Worm (Caenorhabditis elegans) whole organism, dauer: ENCODE data around the gene hip-1.

ENCODE experiments used
- unc-62 ChIP-seq: sonication (generic microtip); optimal IDR thresholded peaks from 2 replicates; lab custom pipeline; 2017; ENCODE audit warnings: missing biosample characterization, missing genetic modification reagents, missing genetic modification characterization

The hip-1 gene

DNA sequence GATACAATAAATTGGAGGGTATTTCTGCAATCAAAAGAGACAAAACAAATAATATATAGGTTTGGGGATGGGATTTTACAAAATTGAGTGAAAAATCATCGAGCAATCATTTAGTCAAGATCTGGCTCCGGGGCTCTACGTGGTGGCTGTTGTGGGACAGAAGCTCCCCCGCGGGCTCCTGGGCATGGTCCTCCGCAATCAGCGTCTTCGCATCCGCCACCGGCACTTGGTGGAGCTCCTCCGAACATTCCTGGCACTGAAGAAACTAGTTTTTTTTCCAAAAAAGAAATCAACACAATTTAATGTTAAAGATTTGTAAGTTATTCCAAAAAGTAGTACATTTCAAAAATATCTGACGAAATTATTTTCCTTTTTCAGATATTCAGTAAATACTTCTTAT lies 7.5 kb downstream of the hip-1 start:
- no peak for TF ChIP-seq unc-62

DNA sequence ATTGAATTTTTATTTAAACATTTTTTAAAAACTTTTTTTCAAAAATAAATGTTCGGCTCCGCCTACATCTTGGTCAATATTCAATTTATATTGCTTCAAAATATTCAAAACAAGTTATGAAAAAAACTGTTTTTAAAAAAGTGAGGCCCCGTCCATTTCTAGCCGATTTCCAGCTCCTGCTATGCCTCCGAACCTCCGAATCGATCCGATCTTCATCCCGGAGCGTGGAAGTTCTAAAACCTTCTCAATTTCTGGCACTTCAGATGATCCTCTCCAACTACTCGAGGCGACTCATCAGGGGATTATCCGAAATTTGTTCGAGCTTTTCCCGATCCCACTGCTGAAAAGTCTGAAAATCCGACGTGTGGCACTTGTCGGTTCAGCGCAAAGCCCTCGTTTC lies 8.1 kb downstream of the hip-1 start:
- no peak for TF ChIP-seq unc-62

- no peak for TF ChIP-seq unc-62
These were observed 14.5 kb downstream of the hip-1 start, which contains the start of gene shpk-1 for ce11 chrIII:13607833-13608232. Gene shpk-1 (plus strand): TSS chrIII:13608020.

ce11 chrIII:13606865-13607264 lies 15.4 kb downstream of the hip-1 start:
- TF ChIP-seq unc-62 = no peak

DNA sequence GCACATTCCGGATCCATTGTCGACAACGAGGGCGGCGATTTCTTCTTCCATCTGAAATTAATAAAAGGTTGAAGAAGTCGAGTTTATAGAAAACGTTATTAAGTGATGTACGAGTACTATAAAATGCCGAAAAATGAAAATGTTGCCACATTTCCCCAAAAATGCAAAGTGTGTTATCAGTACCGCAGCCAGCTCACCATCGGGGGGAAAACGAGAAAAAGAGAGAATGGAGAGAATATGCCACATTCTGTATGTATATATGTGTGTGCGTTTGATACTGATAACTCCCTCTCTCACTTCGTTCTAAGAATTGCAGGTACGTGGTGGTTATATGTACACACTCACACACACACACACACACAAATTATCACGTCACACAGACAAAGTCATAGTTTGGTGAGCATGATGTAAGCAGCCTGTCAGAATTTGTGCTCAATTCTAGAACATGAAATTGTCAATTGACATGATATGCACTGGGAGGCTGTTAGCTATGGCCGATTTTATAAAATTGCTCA lies 16.2 kb downstream of the hip-1 start, which contains the start of gene act-5:
Gene act-5, minus strand, starts transcription at position 51 of the 515 bp plus-strand sequence.
- TF ChIP-seq unc-62 = no peak

- no peak for TF ChIP-seq unc-62
These were observed 17.5 kb downstream of the hip-1 start for ce11 chrIII:13604834-13605233.

- no peak for TF ChIP-seq unc-62
These were observed 22.0 kb downstream of the hip-1 start for ce11 chrIII:13600254-13600653.

- no peak for TF ChIP-seq unc-62
These were observed 40.6 kb downstream of the hip-1 start for ce11 chrIII:13581727-13582126.

DNA sequence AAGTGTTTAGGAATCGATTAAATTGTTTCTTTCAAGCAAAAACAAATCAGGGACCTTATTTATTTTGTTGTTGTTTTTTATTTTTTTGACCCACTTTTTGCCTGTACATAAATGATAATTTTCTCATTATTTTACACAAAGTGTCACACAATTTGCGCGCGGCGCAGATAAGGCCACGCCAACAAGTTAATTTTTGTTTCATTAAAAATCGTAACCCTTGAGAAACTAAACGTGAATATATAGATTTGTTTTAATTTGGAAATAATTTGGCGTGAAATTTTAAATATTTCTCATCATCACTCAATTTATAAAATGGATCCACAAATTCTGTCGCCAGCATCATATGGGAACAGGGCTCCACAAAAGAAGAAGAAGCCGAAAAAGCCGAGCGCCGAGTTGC lies 41.8 kb downstream of the hip-1 start, which contains the start of gene T05D4.5:
Gene T05D4.5, plus strand, starts transcription at position 301 of the 400 bp plus-strand sequence.
- no peak for TF ChIP-seq unc-62

DNA sequence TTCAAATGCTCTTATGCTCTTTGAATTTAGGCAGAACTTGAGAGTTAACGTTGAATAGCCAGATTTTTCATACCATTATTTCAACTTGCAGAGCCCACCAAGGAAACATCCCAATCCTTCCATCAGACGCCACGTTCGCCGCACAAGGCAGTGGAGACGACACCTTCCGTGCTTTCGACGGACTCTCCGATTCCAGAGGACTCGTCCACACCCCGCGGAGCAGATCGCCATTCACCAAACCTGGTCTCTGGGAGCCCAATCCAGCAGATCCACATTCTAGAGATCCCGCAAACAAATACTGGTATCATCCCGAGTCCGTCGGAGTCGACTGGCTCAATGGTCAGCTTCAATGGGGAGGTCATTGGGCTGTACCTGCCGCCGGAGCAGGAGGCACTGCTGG lies 42.2 kb downstream of the hip-1 start:
- no peak for TF ChIP-seq unc-62

ce11 chrIII:13575610-13576232 lies 46.6 kb downstream of the hip-1 start, which contains the start of gene osm-7:
Gene osm-7 (plus strand): TSS chrIII:13576182.
- TF ChIP-seq unc-62 = no peak

- no peak for TF ChIP-seq unc-62
These were observed 51.9 kb downstream of the hip-1 start, which contains the start of gene exc-12 for ce11 chrIII:13570347-13570746. Gene exc-12 (minus strand): TSS chrIII:13570447.

ce11 chrIII:13565972-13566371 lies 56.3 kb downstream of the hip-1 start:
- TF ChIP-seq unc-62 = no peak

ce11 chrIII:13564929-13565328 lies 57.4 kb downstream of the hip-1 start, which contains the start of gene aldo-1:
Gene aldo-1 (minus strand): TSS chrIII:13564937.
- no peak for TF ChIP-seq unc-62
